Worm (Caenorhabditis elegans): ENCODE data around the gene F54G2.1.

Gene F54G2.1

ce11 chrX:2667779-2668178, 3.6 kb upstream of the F54G2.1 start, which contains the start of gene C09B7.2:
Gene C09B7.2 (plus strand): TSS chrX:2668127.
- TF ChIP-seq tab-1 (GFP tag; IDR thresholded peaks at IDR 0.05) = no peak
- no peak for TF ChIP-seq med-1 (GFP tag; optimal IDR thresholded peaks at IDR 0.05; ENCODE audit: insufficient read depth)
- no peak for TF ChIP-seq ztf-29 (GFP tag; IDR thresholded peaks at IDR 0.05)
- no peak for TF ChIP-seq klf-2 (GFP tag; conservative IDR thresholded peaks at IDR 0.05)
- no peak for TF ChIP-seq ref-1 (GFP tag; conservative IDR thresholded peaks at IDR 0.05)
- TF ChIP-seq ztf-23 (GFP tag; IDR thresholded peaks at IDR 0.05) = no peak
- TF ChIP-seq T22C8.4 (GFP tag; IDR thresholded peaks at IDR 0.05) = no peak
- TF ChIP-seq flt-1 (GFP tag; IDR thresholded peaks at IDR 0.05) = no peak
- TF ChIP-seq cog-1 (tag; optimal IDR thresholded peaks at IDR 0.05) = no peak

ce11 chrX:2663798-2664197, 375 bp downstream of the F54G2.1 start:
- TF ChIP-seq flt-1 (GFP tag; IDR thresholded peaks at IDR 0.05) (no peak), ztf-23 (GFP tag; IDR thresholded peaks at IDR 0.05) (no peak), ref-1 (GFP tag; conservative IDR thresholded peaks at IDR 0.05) (no peak), T22C8.4 (GFP tag; IDR thresholded peaks at IDR 0.05) (peak; percentile 8; the same call in 1 of the 2 replicates), klf-2 (GFP tag; conservative IDR thresholded peaks at IDR 0.05) (no peak), tab-1 (GFP tag; IDR thresholded peaks at IDR 0.05) (no peak), cog-1 (tag; optimal IDR thresholded peaks at IDR 0.05) (no peak), ztf-29 (GFP tag; IDR thresholded peaks at IDR 0.05) (no peak), med-1 (GFP tag; optimal IDR thresholded peaks at IDR 0.05; ENCODE audit: insufficient read depth) (no peak)

ce11 chrX:2654334-2654733, 9.8 kb downstream of the F54G2.1 start:
- TF ChIP-seq cog-1 (tag; optimal IDR thresholded peaks at IDR 0.05) (no peak), med-1 (GFP tag; optimal IDR thresholded peaks at IDR 0.05; ENCODE audit: insufficient read depth) (no peak)

- TF ChIP-seq med-1 (GFP tag; optimal IDR thresholded peaks at IDR 0.05; ENCODE audit: insufficient read depth) = no peak
- TF ChIP-seq cog-1 (tag; optimal IDR thresholded peaks at IDR 0.05) = no peak
- TF ChIP-seq T22C8.4 (GFP tag; IDR thresholded peaks at IDR 0.05) = no peak
- no peak for TF ChIP-seq ref-1 (GFP tag; conservative IDR thresholded peaks at IDR 0.05)
- TF ChIP-seq tab-1 (GFP tag; IDR thresholded peaks at IDR 0.05) = no peak
- no peak for TF ChIP-seq ztf-23 (GFP tag; IDR thresholded peaks at IDR 0.05)
- TF ChIP-seq flt-1 (GFP tag; IDR thresholded peaks at IDR 0.05) = no peak
- TF ChIP-seq ztf-29 (GFP tag; IDR thresholded peaks at IDR 0.05) = no peak
- no peak for TF ChIP-seq klf-2 (GFP tag; conservative IDR thresholded peaks at IDR 0.05)
Observed at ce11 chrX:2641094-2641493, 23.1 kb downstream of the F54G2.1 start.

- TF ChIP-seq T22C8.4 (GFP tag; IDR thresholded peaks at IDR 0.05) = no peak
- TF ChIP-seq tab-1 (GFP tag; IDR thresholded peaks at IDR 0.05) = no peak
- no peak for TF ChIP-seq med-1 (GFP tag; optimal IDR thresholded peaks at IDR 0.05; ENCODE audit: insufficient read depth)
- TF ChIP-seq ztf-23 (GFP tag; IDR thresholded peaks at IDR 0.05) = no peak
- TF ChIP-seq klf-2 (GFP tag; conservative IDR thresholded peaks at IDR 0.05) = no peak
- no peak for TF ChIP-seq ref-1 (GFP tag; conservative IDR thresholded peaks at IDR 0.05)
- TF ChIP-seq cog-1 (tag; optimal IDR thresholded peaks at IDR 0.05) = no peak
- TF ChIP-seq flt-1 (GFP tag; IDR thresholded peaks at IDR 0.05) = no peak
Observed at ce11 chrX:2640556-2640955, 23.6 kb downstream of the F54G2.1 start.

- TF ChIP-seq tab-1 (GFP tag; IDR thresholded peaks at IDR 0.05) (no peak), ref-1 (GFP tag; conservative IDR thresholded peaks at IDR 0.05) (no peak), ztf-23 (GFP tag; IDR thresholded peaks at IDR 0.05) (no peak), cog-1 (tag; optimal IDR thresholded peaks at IDR 0.05) (no peak), ztf-29 (GFP tag; IDR thresholded peaks at IDR 0.05) (no peak), T22C8.4 (GFP tag; IDR thresholded peaks at IDR 0.05) (no peak), klf-2 (GFP tag; conservative IDR thresholded peaks at IDR 0.05) (no peak), flt-1 (GFP tag; IDR thresholded peaks at IDR 0.05) (no peak), med-1 (GFP tag; optimal IDR thresholded peaks at IDR 0.05; ENCODE audit: insufficient read depth) (no peak)
Observed at ce11 chrX:2632869-2633268, 31.3 kb downstream of the F54G2.1 start.

ce11 chrX:2626153-2626552, 38.0 kb downstream of the F54G2.1 start:
- TF ChIP-seq tab-1 (GFP tag; IDR thresholded peaks at IDR 0.05) (no peak), cog-1 (tag; optimal IDR thresholded peaks at IDR 0.05) (no peak), T22C8.4 (GFP tag; IDR thresholded peaks at IDR 0.05) (no peak), ztf-23 (GFP tag; IDR thresholded peaks at IDR 0.05) (no peak), flt-1 (GFP tag; IDR thresholded peaks at IDR 0.05) (no peak), klf-2 (GFP tag; conservative IDR thresholded peaks at IDR 0.05) (no peak)

- TF ChIP-seq cog-1 (tag; optimal IDR thresholded peaks at IDR 0.05) (no peak), tab-1 (GFP tag; IDR thresholded peaks at IDR 0.05) (no peak), flt-1 (GFP tag; IDR thresholded peaks at IDR 0.05) (no peak), med-1 (GFP tag; optimal IDR thresholded peaks at IDR 0.05; ENCODE audit: insufficient read depth) (no peak), ztf-29 (GFP tag; IDR thresholded peaks at IDR 0.05) (no peak), T22C8.4 (GFP tag; IDR thresholded peaks at IDR 0.05) (no peak), klf-2 (GFP tag; conservative IDR thresholded peaks at IDR 0.05) (no peak), ref-1 (GFP tag; conservative IDR thresholded peaks at IDR 0.05) (no peak), ztf-23 (GFP tag; IDR thresholded peaks at IDR 0.05) (no peak)
Observed at ce11 chrX:2620280-2620679, 43.9 kb downstream of the F54G2.1 start.

ce11 chrX:2615626-2616025, 48.5 kb downstream of the F54G2.1 start, which contains the start of gene T03G6.3:
Gene T03G6.3 (minus strand): TSS chrX:2615726.
- TF ChIP-seq cog-1 (tag; optimal IDR thresholded peaks at IDR 0.05) = no peak
- no peak for TF ChIP-seq flt-1 (GFP tag; IDR thresholded peaks at IDR 0.05)
- no peak for TF ChIP-seq tab-1 (GFP tag; IDR thresholded peaks at IDR 0.05)
- TF ChIP-seq med-1 (GFP tag; optimal IDR thresholded peaks at IDR 0.05; ENCODE audit: insufficient read depth) = no peak
- TF ChIP-seq ztf-23 (GFP tag; IDR thresholded peaks at IDR 0.05) = no peak
- no peak for TF ChIP-seq klf-2 (GFP tag; conservative IDR thresholded peaks at IDR 0.05)
- no peak for TF ChIP-seq ref-1 (GFP tag; conservative IDR thresholded peaks at IDR 0.05)
- no peak for TF ChIP-seq ztf-29 (GFP tag; IDR thresholded peaks at IDR 0.05)
- TF ChIP-seq T22C8.4 (GFP tag; IDR thresholded peaks at IDR 0.05) = no peak

- TF ChIP-seq cog-1 (tag; optimal IDR thresholded peaks at IDR 0.05) (no peak), tab-1 (GFP tag; IDR thresholded peaks at IDR 0.05) (no peak), T22C8.4 (GFP tag; IDR thresholded peaks at IDR 0.05) (no peak), flt-1 (GFP tag; IDR thresholded peaks at IDR 0.05) (no peak), klf-2 (GFP tag; conservative IDR thresholded peaks at IDR 0.05) (no peak), ref-1 (GFP tag; conservative IDR thresholded peaks at IDR 0.05) (no peak), med-1 (GFP tag; optimal IDR thresholded peaks at IDR 0.05; ENCODE audit: insufficient read depth) (no peak), ztf-23 (GFP tag; IDR thresholded peaks at IDR 0.05) (no peak), ztf-29 (GFP tag; IDR thresholded peaks at IDR 0.05) (no peak)
Observed at ce11 chrX:2614158-2614557, 50.0 kb downstream of the F54G2.1 start.

Data from whole organism, midembryonic.